Worm (Caenorhabditis elegans): Measurements from ENCODE around the gene F38B6.6.

ce11 chrX:6702249-6702648 lies 12.4 kb upstream of the F38B6.6 start, which contains the start of gene acr-2:
- TF ChIP-seq B0035.1 (tag; optimal IDR thresholded peaks at IDR 0.05): no peak
- TF ChIP-seq unc-62 (GFP tag; optimal IDR thresholded peaks at IDR 0.05): no peak

All from whole organism, young adult.